Fruit fly (Drosophila melanogaster) whole organism, prepupa: Measurements from ENCODE around the gene Spn88Eb.
A peak's percentile ranks its signal among the peaks of the same experiment; 100 is the strongest.

Experiments used
- Blimp-1 ChIP-seq: fragments of 200-800 bp; sonication (Bioruptor generic); optimal IDR thresholded peaks from 3 replicates; lab custom pipeline; 2017; ENCODE audit warnings: missing biosample characterization, missing genetic modification characterization, mild to moderate bottlenecking, moderate library complexity, missing genetic modification reagents
- CG10669 ChIP-seq: fragments of 200-800 bp; sonication (Bioruptor generic); optimal IDR thresholded peaks from 3 replicates; lab custom pipeline; 2018; ENCODE audit warnings: missing biosample characterization, mild to moderate bottlenecking, missing genetic modification characterization, moderate library complexity
- CG11294 ChIP-seq: fragments of 200-800 bp; sonication (Bioruptor generic); IDR thresholded peaks from 2 replicates; pipeline ENCODE4 v1.3.6; 2022; ENCODE audit warnings: missing biosample characterization, missing genetic modification characterization
- CG11762 ChIP-seq: fragments of 200-800 bp; sonication (Bioruptor generic); optimal IDR thresholded peaks from 3 replicates; lab custom pipeline; 2016; ENCODE audit warnings: missing biosample characterization, missing genetic modification characterization; ENCODE audit not compliant: insufficient read depth
- CG11902 ChIP-seq: fragments of 200-800 bp; sonication (Bioruptor generic); optimal IDR thresholded peaks from 3 replicates; lab custom pipeline; 2016; ENCODE audit warnings: missing biosample characterization, missing genetic modification characterization
- CG15336 ChIP-seq: fragments of 200-800 bp; sonication (Bioruptor generic); IDR thresholded peaks from 2 replicates; pipeline ENCODE4 v1.3.6; 2022; ENCODE audit warnings: missing biosample characterization, missing genetic modification characterization
- CG16779 ChIP-seq: fragments of 200-800 bp; sonication (Bioruptor generic); optimal IDR thresholded peaks from 3 replicates; lab custom pipeline; 2017; ENCODE audit warnings: missing biosample characterization, mild to moderate bottlenecking, missing genetic modification characterization
- CG3032 ChIP-seq: fragments of 200-800 bp; optimal IDR thresholded peaks from 2 replicates; lab custom pipeline; 2019; ENCODE audit warnings: missing biosample characterization, mild to moderate bottlenecking, missing genetic modification characterization, moderate library complexity
- CG34406 ChIP-seq: fragments of 200-800 bp; sonication (Bioruptor generic); optimal IDR thresholded peaks from 3 replicates; lab custom pipeline; 2016; ENCODE audit warnings: missing biosample characterization, missing genetic modification characterization
- CG3919 ChIP-seq: fragments of 200-800 bp; sonication (Bioruptor generic); optimal IDR thresholded peaks from 3 replicates; lab custom pipeline; 2016; ENCODE audit warnings: missing biosample characterization, missing genetic modification characterization
- CG4318 ChIP-seq: fragments of 200-800 bp; sonication (Bioruptor generic); optimal IDR thresholded peaks from 3 replicates; lab custom pipeline; 2017; ENCODE audit warnings: missing biosample characterization, mild to moderate bottlenecking, missing genetic modification characterization
- CG6163 ChIP-seq: fragments of 200-800 bp; sonication (Bioruptor generic); IDR thresholded peaks from 3 replicates; pipeline ENCODE4 v1.3.6; 2022; ENCODE audit warnings: missing biosample characterization, missing genetic modification characterization
- CG6276 ChIP-seq: fragments of 200-800 bp; sonication (Bioruptor generic); optimal IDR thresholded peaks from 2 replicates; lab custom pipeline; 2017; ENCODE audit warnings: missing biosample characterization, mild to moderate bottlenecking, missing genetic modification characterization
- CG6792 ChIP-seq: fragments of 200-800 bp; sonication (Bioruptor generic); optimal IDR thresholded peaks from 3 replicates; lab custom pipeline; 2016; ENCODE audit warnings: missing biosample characterization, missing genetic modification characterization
- CG6808 ChIP-seq: fragments of 200-800 bp; sonication (Bioruptor generic); optimal IDR thresholded peaks from 3 replicates; lab custom pipeline; 2017; ENCODE audit warnings: missing biosample characterization, missing genetic modification characterization, mild to moderate bottlenecking, moderate library complexity, missing genetic modification reagents
- CG7368 ChIP-seq: fragments of 200-800 bp; sonication (Bioruptor generic); optimal IDR thresholded peaks from 3 replicates; lab custom pipeline; 2016; ENCODE audit warnings: missing biosample characterization, missing genetic modification characterization
- CG8319 ChIP-seq: fragments of 200-800 bp; sonication (Bioruptor generic); optimal IDR thresholded peaks from 3 replicates; lab custom pipeline; 2016; ENCODE audit warnings: missing biosample characterization, missing genetic modification characterization
- CG8632 ChIP-seq: fragments of 200-800 bp; sonication (Bioruptor generic); optimal IDR thresholded peaks from 3 replicates; lab custom pipeline; 2016; ENCODE audit warnings: missing biosample characterization, missing genetic modification characterization
- Eip75B ChIP-seq: fragments of 200-800 bp; sonication (Bioruptor generic); optimal IDR thresholded peaks from 3 replicates; lab custom pipeline; 2016; ENCODE audit warnings: missing biosample characterization, missing genetic modification characterization
- Eip93F ChIP-seq: fragments of 200-800 bp; sonication (Bioruptor generic); optimal IDR thresholded peaks from 2 replicates; lab custom pipeline; 2016; ENCODE audit warnings: missing biosample characterization, mild to moderate bottlenecking, missing genetic modification characterization
- Ets21C ChIP-seq: fragments of 200-800 bp; sonication (Bioruptor generic); optimal IDR thresholded peaks from 3 replicates; lab custom pipeline; 2016; ENCODE audit warnings: missing biosample characterization, missing genetic modification characterization
- Ets96B ChIP-seq: fragments of 200-800 bp; optimal IDR thresholded peaks from 2 replicates; lab custom pipeline; 2019; ENCODE audit warnings: missing biosample characterization, mild to moderate bottlenecking, missing genetic modification characterization, moderate library complexity
- Hr38 ChIP-seq: sonication (Bioruptor generic); optimal IDR thresholded peaks from 2 replicates; lab custom pipeline; 2016; ENCODE audit warnings: missing biosample characterization, missing genetic modification characterization
- Hr4 ChIP-seq: fragments of 200-800 bp; sonication (Bioruptor generic); optimal IDR thresholded peaks from 3 replicates; lab custom pipeline; 2016; ENCODE audit warnings: missing biosample characterization, missing genetic modification characterization
- Lpt ChIP-seq: fragments of 200-800 bp; sonication (Bioruptor generic); optimal IDR thresholded peaks from 3 replicates; lab custom pipeline; 2016; ENCODE audit warnings: missing biosample characterization, missing genetic modification characterization
- Met ChIP-seq: fragments of 200-800 bp; sonication (Bioruptor generic); optimal IDR thresholded peaks from 3 replicates; lab custom pipeline; 2016; ENCODE audit warnings: missing biosample characterization, missing genetic modification characterization
- Sox102F ChIP-seq: fragments of 200-800 bp; sonication (Bioruptor generic); optimal IDR thresholded peaks from 2 replicates; lab custom pipeline; 2016; ENCODE audit warnings: missing biosample characterization, mild to moderate bottlenecking, missing genetic modification characterization
- Sox14 ChIP-seq: fragments of 200-800 bp; sonication (Bioruptor generic); optimal IDR thresholded peaks from 3 replicates; lab custom pipeline; 2016; ENCODE audit warnings: missing biosample characterization, missing genetic modification characterization
- Sox15 ChIP-seq: fragments of 200-800 bp; sonication (Bioruptor generic); optimal IDR thresholded peaks from 3 replicates; lab custom pipeline; 2016; ENCODE audit warnings: missing biosample characterization, missing genetic modification characterization
- achi ChIP-seq: fragments of 200-800 bp; sonication (Bioruptor generic); optimal IDR thresholded peaks from 3 replicates; lab custom pipeline; 2016; ENCODE audit warnings: missing biosample characterization, missing genetic modification characterization
- acj6 ChIP-seq: fragments of 200-800 bp; sonication (Bioruptor generic); optimal IDR thresholded peaks from 3 replicates; lab custom pipeline; 2016; ENCODE audit warnings: missing biosample characterization, missing genetic modification characterization
- cyc ChIP-seq: fragments of 200-800 bp; sonication (Bioruptor generic); optimal IDR thresholded peaks from 3 replicates; lab custom pipeline; 2016; ENCODE audit warnings: missing biosample characterization, missing genetic modification characterization
- dac ChIP-seq: fragments of 200-800 bp; sonication (Bioruptor generic); optimal IDR thresholded peaks from 2 replicates; lab custom pipeline; 2017; ENCODE audit warnings: missing biosample characterization, mild to moderate bottlenecking, missing genetic modification characterization
- dsx ChIP-seq: fragments of 200-800 bp; optimal IDR thresholded peaks from 3 replicates; lab custom pipeline; 2019; ENCODE audit warnings: missing biosample characterization, mild to moderate bottlenecking, missing genetic modification characterization, moderate library complexity; ENCODE audit not compliant: poor library complexity, severe bottlenecking
- eg ChIP-seq: fragments of 200-800 bp; sonication (Bioruptor generic); IDR thresholded peaks from 3 replicates; pipeline ENCODE4 v1.3.6; 2022; ENCODE audit warnings: missing biosample characterization, missing genetic modification characterization
- esn ChIP-seq: fragments of 200-800 bp; sonication (Bioruptor generic); optimal IDR thresholded peaks from 2 replicates; lab custom pipeline; 2016; ENCODE audit warnings: missing biosample characterization, mild to moderate bottlenecking, missing genetic modification characterization, moderate library complexity
- fkh ChIP-seq: fragments of 200-800 bp; sonication (Bioruptor generic); optimal IDR thresholded peaks from 3 replicates; lab custom pipeline; 2017; ENCODE audit warnings: missing biosample characterization, mild to moderate bottlenecking, missing genetic modification characterization, moderate library complexity
- lz ChIP-seq: fragments of 200-800 bp; sonication (Bioruptor generic); optimal IDR thresholded peaks from 3 replicates; lab custom pipeline; 2016; ENCODE audit warnings: missing biosample characterization, missing genetic modification characterization
- net ChIP-seq: fragments of 200-800 bp; sonication (Bioruptor generic); optimal IDR thresholded peaks from 3 replicates; lab custom pipeline; 2016; ENCODE audit warnings: missing biosample characterization, missing genetic modification characterization
- pdm3 ChIP-seq: fragments of 200-800 bp; sonication (Bioruptor generic); optimal IDR thresholded peaks from 3 replicates; lab custom pipeline; 2016; ENCODE audit warnings: missing biosample characterization, missing genetic modification characterization
- salr ChIP-seq, 2 experiments: fragments of 200-800 bp; sonication (Bioruptor generic); optimal IDR thresholded peaks; 3 replicates each; lab custom pipeline; 2016 to 2018; ENCODE audit warnings: missing biosample characterization in 2 of 2, missing genetic modification characterization in 2 of 2, mild to moderate bottlenecking in 1 of 2
- spab ChIP-seq: fragments of 200-800 bp; sonication (Bioruptor generic); optimal IDR thresholded peaks from 2 replicates; lab custom pipeline; 2017; ENCODE audit warnings: missing biosample characterization, mild to moderate bottlenecking, missing genetic modification characterization, missing genetic modification reagents
- ss ChIP-seq, 2 experiments: fragments of 200-800 bp; sonication (Bioruptor generic); optimal IDR thresholded peaks; 2 replicates in 1 of 2; 3 replicates in 1 of 2; lab custom pipeline; 2017 to 2018; ENCODE audit warnings: mild to moderate bottlenecking in 2 of 2, missing biosample characterization in 2 of 2, missing genetic modification characterization in 2 of 2, moderate library complexity in 1 of 2
- topi ChIP-seq: fragments of 200-800 bp; sonication (Bioruptor generic); optimal IDR thresholded peaks from 3 replicates; lab custom pipeline; 2016; ENCODE audit warnings: missing biosample characterization, missing genetic modification characterization
- vri ChIP-seq: fragments of 200-800 bp; sonication (Bioruptor generic); optimal IDR thresholded peaks from 3 replicates; lab custom pipeline; 2016; ENCODE audit warnings: missing biosample characterization, mild to moderate bottlenecking, missing genetic modification characterization

Spn88Eb gene

DNA sequence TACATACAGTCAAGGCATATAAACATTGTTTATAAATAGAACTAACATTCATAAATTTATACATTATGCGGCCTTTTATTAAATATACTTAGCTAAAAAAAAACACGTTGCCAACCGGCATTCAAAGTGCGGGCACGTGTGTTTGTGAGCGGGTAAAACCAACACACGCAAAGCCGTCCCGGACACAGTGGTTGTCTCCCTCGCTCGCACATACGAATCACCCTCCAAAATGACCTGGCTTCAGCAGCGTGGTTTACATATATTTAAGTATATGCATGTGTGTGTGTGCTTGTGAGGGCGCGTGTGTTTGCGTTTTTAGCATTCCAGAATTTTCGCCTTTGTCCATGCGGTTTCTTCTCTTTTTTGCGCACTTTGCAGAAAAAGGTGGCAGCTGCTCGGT, 34.9 kb upstream of the Spn88Eb start (continued):
- TF ChIP-seq Sox15 (no peak), CG15336 (GFP tag; lab: Robert Waterston, UW) (peak; percentile 21; the same call in 1 of the 2 replicates), Lpt (GFP tag; lab: Kevin White, UChicago) (no peak), Ets96B (tag; lab: Kevin White, UChicago) (no peak), CG11902 (no peak), CG8632 (no peak), lz (GFP tag; lab: Kevin White, UChicago) (no peak), CG11294 (GFP tag; lab: Robert Waterston, UW) (no peak), cyc (GFP tag; lab: Kevin White, UChicago) (no peak), CG6808 (GFP tag; lab: Kevin White, UChicago) (no peak), CG3919 (GFP tag; lab: Kevin White, UChicago) (peak; percentile 14), CG6276 (GFP tag; lab: Kevin White, UChicago) (no peak), CG4318 (GFP tag; lab: Kevin White, UChicago) (no peak), CG7368 (GFP tag; lab: Kevin White, UChicago) (no peak), Eip93F (GFP tag; lab: Kevin White, UChicago) (peak; percentile 1), CG16779 (tag; lab: Kevin White, UChicago) (peak; percentile 4), Met (GFP tag; lab: Kevin White, UChicago) (peak; percentile 41)

DNA sequence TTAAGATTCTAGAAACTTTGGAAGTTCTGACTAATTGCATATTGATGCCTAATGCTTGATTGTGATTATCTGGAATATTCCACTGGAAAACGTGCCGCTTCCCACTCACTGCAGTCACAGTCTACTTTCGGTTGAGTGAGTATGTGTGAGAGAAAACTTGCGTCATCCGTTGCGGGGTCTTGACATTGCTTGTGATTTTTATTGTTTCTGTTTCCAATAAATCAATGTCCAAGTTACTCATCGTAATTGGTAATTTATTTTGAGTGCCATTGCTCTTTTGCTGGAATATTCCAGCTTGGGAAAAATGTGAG, 34.4 kb upstream of the Spn88Eb start:
- TF ChIP-seq lz (GFP tag; lab: Kevin White, UChicago) (no peak), vri (GFP tag; lab: Kevin White, UChicago) (peak; percentile 41)

dm6 chr3R:15242186-15243045, 33.9 kb upstream of the Spn88Eb start, which contains the start of the genes tefu and Hsc70-4:
Gene tefu, minus strand, starts transcription at chr3R:15242236.
Gene Hsc70-4, plus strand, starts transcription at chr3R:15242687.
- TF ChIP-seq CG3032 (tag; lab: Kevin White, UChicago) (peak; percentile 85), CG34406 (GFP tag; lab: Kevin White, UChicago) (no peak), Blimp-1 (peak; percentile 1), net (GFP tag; lab: Kevin White, UChicago) (no peak), CG11762 (peak; percentile 31), Hr38 (GFP tag; lab: Kevin White, UChicago) (no peak), CG7368 (GFP tag; lab: Kevin White, UChicago) (no peak), pdm3 (no peak), CG6163 (GFP tag; lab: Robert Waterston, UW) (peak; percentile 75; the same call in 2 of the 3 replicates), Hr4 (GFP tag; lab: Kevin White, UChicago) (peak; percentile 76), CG6276 (GFP tag; lab: Kevin White, UChicago) (no peak), Sox14 (GFP tag; lab: Kevin White, UChicago) (no peak), ss (GFP tag; optimal IDR thresholded peaks at IDR 0.05; lab: Kevin White, UChicago) (no peak), dsx (GFP tag; lab: Kevin White, UChicago) (peak; percentile 38), acj6 (GFP tag; lab: Kevin White, UChicago) (no peak), Eip75B (GFP tag; lab: Kevin White, UChicago) (no peak), dac (GFP tag; lab: Kevin White, UChicago) (peak; percentile 33), CG8319 (peak; percentile 21), CG16779 (tag; lab: Kevin White, UChicago) (peak; percentile 6), Ets96B (tag; lab: Kevin White, UChicago) (no peak), CG6792 (GFP tag; lab: Kevin White, UChicago) (peak; percentile 46), CG10669 (GFP tag; lab: Kevin White, UChicago) (no peak), CG3919 (GFP tag; lab: Kevin White, UChicago) (no peak), Ets21C (GFP tag; lab: Kevin White, UChicago) (peak; percentile 81), salr (GFP tag; optimal IDR thresholded peaks at IDR 0.05; lab: Kevin White, UChicago) (peak in 1 of 2 experiments; percentile 60), Eip93F (GFP tag; lab: Kevin White, UChicago) (peak; percentile 66), Lpt (GFP tag; lab: Kevin White, UChicago) (no peak), eg (GFP tag; lab: Robert Waterston, UW) (peak; percentile 81), Sox102F (no peak), topi (no peak), fkh (GFP tag; lab: Kevin White, UChicago) (no peak), achi (no peak), vri (GFP tag; lab: Kevin White, UChicago) (no peak), Met (GFP tag; lab: Kevin White, UChicago) (no peak), spab (GFP tag; lab: Kevin White, UChicago) (no peak), esn (GFP tag; lab: Kevin White, UChicago) (peak; percentile 71)
